Fruit fly (Drosophila melanogaster) whole organism, adult: ENCODE results near the gene CG15824.

Experiments used
- CG11617 ChIP-seq: fragments of 200-800 bp; sonication (Bioruptor generic); optimal IDR thresholded peaks from 2 replicates; lab custom pipeline; 2017; ENCODE audit warnings: mild to moderate bottlenecking, missing biosample characterization, missing genetic modification reagents, missing genetic modification characterization
- CG12768 ChIP-seq: fragments of 200-800 bp; sonication (Bioruptor generic); optimal IDR thresholded peaks from 2 replicates; lab custom pipeline; 2017; ENCODE audit warnings: missing biosample characterization, missing genetic modification characterization, mild to moderate bottlenecking, moderate library complexity, missing genetic modification reagents
- CG14711 ChIP-seq: fragments of 200-800 bp; sonication (Bioruptor generic); optimal IDR thresholded peaks from 2 replicates; lab custom pipeline; 2018; ENCODE audit warnings: missing biosample characterization, mild to moderate bottlenecking, missing genetic modification characterization, moderate library complexity
- CG1620 ChIP-seq: fragments of 200-800 bp; sonication (Bioruptor generic); optimal IDR thresholded peaks from 2 replicates; lab custom pipeline; 2016; ENCODE audit warnings: missing biosample characterization, missing genetic modification characterization
- CG33017 ChIP-seq: fragments of 200-800 bp; sonication (Bioruptor generic); optimal IDR thresholded peaks from 2 replicates; lab custom pipeline; 2018; ENCODE audit warnings: missing biosample characterization, mild to moderate bottlenecking, missing genetic modification characterization, moderate library complexity
- CG5204 ChIP-seq: fragments of 200-800 bp; sonication (Bioruptor generic); optimal IDR thresholded peaks from 2 replicates; lab custom pipeline; 2016; ENCODE audit warnings: missing biosample characterization, missing genetic modification characterization
- CG7045 ChIP-seq: fragments of 200-800 bp; sonication (Bioruptor generic); optimal IDR thresholded peaks from 2 replicates; lab custom pipeline; 2017; ENCODE audit warnings: missing biosample characterization, mild to moderate bottlenecking, missing genetic modification characterization
- CG7101 ChIP-seq: fragments of 200-800 bp; sonication (Bioruptor generic); optimal IDR thresholded peaks from 2 replicates; lab custom pipeline; 2018; ENCODE audit warnings: missing biosample characterization, mild to moderate bottlenecking, missing genetic modification characterization, moderate library complexity
- Clk ChIP-seq: fragments of 200-800 bp; sonication (Bioruptor generic); optimal IDR thresholded peaks from 2 replicates; lab custom pipeline; 2017; ENCODE audit warnings: missing biosample characterization, missing genetic modification characterization
- Crg-1 ChIP-seq: fragments of 200-800 bp; sonication (Bioruptor generic); optimal IDR thresholded peaks from 2 replicates; lab custom pipeline; 2016; ENCODE audit warnings: missing biosample characterization, missing genetic modification characterization
- Hr96 ChIP-seq: fragments of 200-800 bp; sonication (Bioruptor generic); optimal IDR thresholded peaks from 2 replicates; lab custom pipeline; 2016; ENCODE audit warnings: missing biosample characterization, missing genetic modification characterization
- Mnt ChIP-seq: fragments of 200-800 bp; sonication (Bioruptor generic); optimal IDR thresholded peaks from 2 replicates; lab custom pipeline; 2016; ENCODE audit warnings: missing biosample characterization, mild to moderate bottlenecking, missing genetic modification characterization
- bab1 ChIP-seq: fragments of 200-800 bp; sonication (Bioruptor generic); optimal IDR thresholded peaks from 3 replicates; lab custom pipeline; 2019; ENCODE audit warnings: missing biosample characterization, mild to moderate bottlenecking, missing genetic modification characterization, moderate library complexity
- cic ChIP-seq: fragments of 200-800 bp; sonication (Bioruptor generic); optimal IDR thresholded peaks from 2 replicates; lab custom pipeline; 2017; ENCODE audit warnings: missing biosample characterization, mild to moderate bottlenecking, missing genetic modification characterization, moderate library complexity
- cnc ChIP-seq, 2 experiments: fragments of >200 bp; optimal IDR thresholded peaks; 2 replicates each; lab custom pipeline; 2017
- kay ChIP-seq: fragments of 200-800 bp; sonication (Bioruptor generic); peaks from one replicate; lab custom pipeline; 2016; ENCODE audit warnings: missing biosample characterization, missing genetic modification characterization, borderline replicate concordance
- ovo ChIP-seq: fragments of 200-800 bp; sonication (Bioruptor generic); optimal IDR thresholded peaks from 2 replicates; lab custom pipeline; 2016; ENCODE audit warnings: missing biosample characterization, missing genetic modification characterization
- pad ChIP-seq: fragments of 200-800 bp; sonication (Bioruptor generic); optimal IDR thresholded peaks from 3 replicates; lab custom pipeline; 2017; ENCODE audit warnings: missing biosample characterization, missing genetic modification characterization, mild to moderate bottlenecking, moderate library complexity, missing genetic modification reagents
- tj ChIP-seq: fragments of 200-800 bp; sonication (Bioruptor generic); optimal IDR thresholded peaks from 3 replicates; lab custom pipeline; 2017; ENCODE audit warnings: missing biosample characterization, mild to moderate bottlenecking, missing genetic modification characterization, moderate library complexity
- toe ChIP-seq: fragments of 200-800 bp; sonication (Bioruptor generic); optimal IDR thresholded peaks from 2 replicates; lab custom pipeline; 2016; ENCODE audit warnings: missing biosample characterization, missing genetic modification characterization

Gene CG15824

DNA sequence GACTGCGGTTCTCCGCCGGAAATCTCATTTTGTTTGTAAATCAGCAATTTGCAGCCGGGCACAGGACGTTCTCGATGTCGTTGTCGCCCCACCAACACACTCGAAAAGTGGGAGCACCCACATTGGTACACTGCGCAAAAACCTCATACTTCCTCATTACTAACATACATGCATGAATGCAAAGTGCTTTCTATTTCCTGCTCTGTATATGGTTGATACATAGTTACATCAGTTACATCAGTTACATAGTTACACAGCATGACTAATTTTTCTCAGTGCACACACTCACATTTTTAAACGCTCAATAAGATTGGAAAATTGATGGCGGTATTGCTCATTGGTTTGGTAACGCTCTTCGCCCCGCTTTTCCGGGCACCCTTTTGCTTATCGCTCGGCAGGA is 12.2 kb upstream of the CG15824 start:
- TF ChIP-seq Clk (GFP tag; lab: Kevin White, UChicago) = no peak
- no peak for TF ChIP-seq CG11617 (GFP tag; lab: Kevin White, UChicago)
- TF ChIP-seq CG7101 (tag; lab: Kevin White, UChicago) = no peak
- TF ChIP-seq ovo = no peak
- no peak for TF ChIP-seq CG1620 (GFP tag; lab: Kevin White, UChicago)
- TF ChIP-seq tj (GFP tag; lab: Kevin White, UChicago) = no peak
- no peak for TF ChIP-seq cnc (optimal IDR thresholded peaks at IDR 0.05; lab: Kevin White, UChicago)
- TF ChIP-seq toe (GFP tag; lab: Kevin White, UChicago) = no peak
- no peak for TF ChIP-seq Crg-1 (GFP tag; lab: Kevin White, UChicago)
- no peak for TF ChIP-seq CG33017 (tag; lab: Kevin White, UChicago)
- no peak for TF ChIP-seq bab1 (GFP tag; lab: Kevin White, UChicago)
- TF ChIP-seq pad (GFP tag; lab: Kevin White, UChicago) = no peak
- no peak for TF ChIP-seq Hr96 (GFP tag; lab: Kevin White, UChicago)
- TF ChIP-seq kay = no peak

dm6 chr2L:895448-895847 is 10.5 kb upstream of the CG15824 start:
- TF ChIP-seq cic (GFP tag; lab: Kevin White, UChicago) = no peak
- no peak for TF ChIP-seq ovo
- no peak for TF ChIP-seq CG7101 (tag; lab: Kevin White, UChicago)
- TF ChIP-seq kay = no peak
- TF ChIP-seq CG7045 (GFP tag; lab: Kevin White, UChicago) = no peak
- TF ChIP-seq bab1 (GFP tag; lab: Kevin White, UChicago) = no peak
- no peak for TF ChIP-seq tj (GFP tag; lab: Kevin White, UChicago)
- TF ChIP-seq toe (GFP tag; lab: Kevin White, UChicago) = no peak
- no peak for TF ChIP-seq CG12768 (GFP tag; lab: Kevin White, UChicago)
- TF ChIP-seq CG5204 = no peak
- TF ChIP-seq CG11617 (GFP tag; lab: Kevin White, UChicago) = no peak

- no peak for TF ChIP-seq Mnt (GFP tag; lab: Kevin White, UChicago)
Measured at dm6 chr2L:893171-893570, 8.2 kb upstream of the CG15824 start.

DNA sequence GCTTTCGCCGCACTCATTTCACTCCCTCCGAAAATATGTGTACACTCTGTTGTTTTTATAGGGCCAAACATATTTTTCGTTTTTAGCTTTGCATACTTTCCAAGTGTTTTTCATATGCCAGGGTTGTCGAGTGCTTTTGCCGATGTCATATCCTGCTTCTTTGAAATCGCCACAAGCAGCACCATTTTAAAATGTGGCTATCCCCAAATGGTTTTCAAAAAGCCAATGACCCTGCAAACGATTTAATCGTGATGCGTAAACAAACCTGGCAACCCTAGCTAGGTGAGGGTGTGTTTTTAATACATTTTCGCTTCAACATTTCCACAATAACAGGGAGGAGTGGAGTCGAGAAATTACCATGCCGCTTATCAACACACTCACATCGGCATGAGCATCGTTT is 7.5 kb upstream of the CG15824 start:
- TF ChIP-seq tj (GFP tag; lab: Kevin White, UChicago) = no peak
- TF ChIP-seq CG5204 = no peak

DNA sequence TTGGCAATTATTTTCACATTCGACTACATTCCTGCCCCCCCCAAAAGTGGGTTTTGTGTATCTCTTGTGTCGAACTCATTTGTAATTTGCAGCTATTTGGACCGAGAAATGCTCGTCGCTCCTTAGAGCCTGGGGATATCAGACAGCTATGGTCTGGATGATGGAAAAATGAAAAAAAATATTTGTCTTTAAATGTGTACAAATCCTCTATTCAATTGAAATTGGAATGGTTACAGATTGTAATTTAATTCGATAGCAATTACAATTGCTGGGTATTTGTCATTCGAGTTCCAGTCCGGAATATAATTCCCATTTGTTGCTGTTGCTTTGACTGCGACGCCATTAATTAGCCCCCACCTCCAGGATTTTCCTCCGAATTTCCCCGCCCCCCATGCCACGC is 4.9 kb upstream of the CG15824 start:
- no peak for TF ChIP-seq tj (GFP tag; lab: Kevin White, UChicago)
- no peak for TF ChIP-seq kay

DNA sequence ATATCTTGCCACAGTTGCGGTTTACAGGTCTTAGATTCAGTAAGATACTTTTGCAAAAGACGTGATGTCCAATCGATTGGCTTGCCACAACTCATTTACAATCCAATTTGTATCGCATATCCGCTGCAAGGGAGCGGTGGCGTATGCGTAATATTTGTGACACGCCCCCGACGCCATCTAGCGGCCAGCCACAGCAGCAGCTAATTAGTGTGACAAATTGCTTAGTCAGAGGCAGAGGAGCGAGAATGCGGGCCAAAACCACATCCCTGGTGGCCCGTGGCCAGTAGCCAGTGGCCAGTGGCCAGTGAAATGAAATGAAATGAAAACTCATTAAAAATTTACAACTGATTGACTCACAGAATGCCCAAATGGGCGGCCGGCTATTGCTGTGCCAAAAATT is 2.8 kb upstream of the CG15824 start:
- TF ChIP-seq CG33017 (tag; lab: Kevin White, UChicago) = no peak
- TF ChIP-seq CG11617 (GFP tag; lab: Kevin White, UChicago) = no peak
- TF ChIP-seq pad (GFP tag; lab: Kevin White, UChicago) = no peak
- TF ChIP-seq toe (GFP tag; lab: Kevin White, UChicago) = no peak
- no peak for TF ChIP-seq CG12768 (GFP tag; lab: Kevin White, UChicago)
- no peak for TF ChIP-seq cnc (optimal IDR thresholded peaks at IDR 0.05; lab: Kevin White, UChicago)
- no peak for TF ChIP-seq tj (GFP tag; lab: Kevin White, UChicago)
- no peak for TF ChIP-seq ovo

- TF ChIP-seq Mnt (GFP tag; lab: Kevin White, UChicago) (no peak), CG14711 (no peak), CG7101 (tag; lab: Kevin White, UChicago) (no peak), Hr96 (GFP tag; lab: Kevin White, UChicago) (no peak), Crg-1 (GFP tag; lab: Kevin White, UChicago) (no peak), cic (GFP tag; lab: Kevin White, UChicago) (no peak), pad (GFP tag; lab: Kevin White, UChicago) (no peak), CG7045 (GFP tag; lab: Kevin White, UChicago) (no peak), CG5204 (no peak), bab1 (GFP tag; lab: Kevin White, UChicago) (no peak), CG1620 (GFP tag; lab: Kevin White, UChicago) (no peak)
Measured at dm6 chr2L:886743-887142, 1.8 kb upstream of the CG15824 start.

dm6 chr2L:877002-877401 is 7.9 kb downstream of the CG15824 start, which contains the start of gene ninaA:
TSS of gene ninaA (plus strand) at chr2L:877302.
- TF ChIP-seq Clk (GFP tag; lab: Kevin White, UChicago) = no peak
- no peak for TF ChIP-seq CG12768 (GFP tag; lab: Kevin White, UChicago)
- no peak for TF ChIP-seq ovo
- TF ChIP-seq Crg-1 (GFP tag; lab: Kevin White, UChicago) = no peak
- no peak for TF ChIP-seq CG14711
- no peak for TF ChIP-seq CG5204
- TF ChIP-seq tj (GFP tag; lab: Kevin White, UChicago) = no peak
- TF ChIP-seq CG33017 (tag; lab: Kevin White, UChicago) = no peak
- TF ChIP-seq CG7101 (tag; lab: Kevin White, UChicago) = no peak
- TF ChIP-seq CG7045 (GFP tag; lab: Kevin White, UChicago) = no peak
